Worm (Caenorhabditis elegans): Measurements from ENCODE around the gene W06F12.2.
"Not testable (repeated sequence)": the region's sequence is repeated elsewhere in the genome, so short reads cannot be mapped to it uniquely, and the experiment has no call there.

W06F12.2 gene

ce11 chrIII:13755689-13756088 is 24.2 kb upstream of the W06F12.2 start, which contains the start of gene toca-2:
TSS of gene toca-2 (plus strand) at chrIII:13755896.
- TF ChIP-seq F16B12.6 (tag; optimal IDR thresholded peaks at IDR 0.05) (no peak), efl-3 (GFP tag; optimal IDR thresholded peaks at IDR 0.05) (no peak), C04F5.9 (tag; optimal IDR thresholded peaks at IDR 0.05) (no peak), Y116A8C.19 (tag; optimal IDR thresholded peaks at IDR 0.05; ENCODE audit: borderline replicate concordance) (no peak), nhr-19 (GFP tag; conservative IDR thresholded peaks at IDR 0.05) (no peak), nhr-237 (tag; optimal IDR thresholded peaks at IDR 0.05) (no peak), zip-4 (GFP tag; optimal IDR thresholded peaks at IDR 0.05) (no peak), lsy-2 (tag; optimal IDR thresholded peaks at IDR 0.05) (no peak), unc-86 (tag; optimal IDR thresholded peaks at IDR 0.05) (no peak), ama-1 (optimal IDR thresholded peaks at IDR 0.05) (no peak), snu-23 (GFP tag; optimal IDR thresholded peaks at IDR 0.05) (no peak), ceh-88 (GFP tag; IDR thresholded peaks at IDR 0.05) (no peak), unc-62 (GFP tag; optimal IDR thresholded peaks at IDR 0.05) (no peak), nhr-71 (tag; optimal IDR thresholded peaks at IDR 0.05) (no peak), ceh-63 (GFP tag; optimal IDR thresholded peaks at IDR 0.05) (no peak), nhr-85 (tag) (no peak), lin-15B (tag; optimal IDR thresholded peaks at IDR 0.05) (no peak), mep-1 (tag; optimal IDR thresholded peaks at IDR 0.05) (no peak), pax-3 (tag; optimal IDR thresholded peaks at IDR 0.05) (no peak)

ce11 chrIII:13751144-13751543 is 19.7 kb upstream of the W06F12.2 start, which contains the start of gene mlc-7:
TSS of gene mlc-7 (plus strand) at chrIII:13751444.
- not testable (repeated sequence) for TF ChIP-seq nhr-77 (tag; optimal IDR thresholded peaks at IDR 0.05); C04F5.9 (tag; optimal IDR thresholded peaks at IDR 0.05); fkh-10 (GFP tag; optimal IDR thresholded peaks at IDR 0.05)

DNA sequence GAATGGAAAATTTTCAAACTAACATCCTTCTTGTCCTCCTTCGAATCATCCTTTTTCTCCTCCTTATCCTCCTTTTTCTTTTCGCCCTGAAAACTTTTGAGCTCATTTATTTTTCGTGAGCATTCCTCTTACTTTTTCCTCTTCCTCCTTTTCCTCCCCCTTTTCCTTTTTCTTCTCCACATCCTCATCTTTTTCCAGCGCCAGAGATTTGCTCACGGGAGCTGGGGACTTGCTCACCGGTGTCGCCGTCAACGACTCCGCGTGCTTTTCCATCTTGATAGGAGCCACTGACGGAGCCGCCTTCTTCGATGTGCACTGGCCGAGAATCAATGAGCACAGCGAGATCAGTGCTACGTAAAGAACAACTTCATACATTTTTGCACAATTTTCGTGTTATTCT is 16.8 kb upstream of the W06F12.2 start, which contains the start of gene K08E3.2:
Gene K08E3.2, minus strand, starts transcription at position 375 of the 400 bp plus-strand sequence.
- TF ChIP-seq snu-23 (GFP tag; optimal IDR thresholded peaks at IDR 0.05) (no peak), zip-4 (GFP tag; optimal IDR thresholded peaks at IDR 0.05) (no peak), hlh-17 (GFP tag; optimal IDR thresholded peaks at IDR 0.05; ENCODE audit: borderline replicate concordance) (no peak), aha-1 (tag; optimal IDR thresholded peaks at IDR 0.05) (no peak), F16B12.6 (tag; optimal IDR thresholded peaks at IDR 0.05) (no peak), efl-3 (GFP tag; optimal IDR thresholded peaks at IDR 0.05) (no peak), xbp-1 (tag; optimal IDR thresholded peaks at IDR 0.05) (no peak), elt-2 (tag; optimal IDR thresholded peaks at IDR 0.05) (no peak), mab-9 (GFP tag; IDR thresholded peaks at IDR 0.05) (no peak), mef-2 (tag; optimal IDR thresholded peaks at IDR 0.05) (no peak), fos-1 (tag; optimal IDR thresholded peaks at IDR 0.05) (no peak), egl-13 (tag; optimal IDR thresholded peaks at IDR 0.05) (no peak), lin-39 (tag; optimal IDR thresholded peaks at IDR 0.05) (no peak), alr-1 (tag; optimal IDR thresholded peaks at IDR 0.05; ENCODE audit: borderline replicate concordance) (no peak), pax-3 (tag; optimal IDR thresholded peaks at IDR 0.05) (no peak), nhr-85 (tag) (no peak), dsc-1 (tag; optimal IDR thresholded peaks at IDR 0.05) (no peak)

DNA sequence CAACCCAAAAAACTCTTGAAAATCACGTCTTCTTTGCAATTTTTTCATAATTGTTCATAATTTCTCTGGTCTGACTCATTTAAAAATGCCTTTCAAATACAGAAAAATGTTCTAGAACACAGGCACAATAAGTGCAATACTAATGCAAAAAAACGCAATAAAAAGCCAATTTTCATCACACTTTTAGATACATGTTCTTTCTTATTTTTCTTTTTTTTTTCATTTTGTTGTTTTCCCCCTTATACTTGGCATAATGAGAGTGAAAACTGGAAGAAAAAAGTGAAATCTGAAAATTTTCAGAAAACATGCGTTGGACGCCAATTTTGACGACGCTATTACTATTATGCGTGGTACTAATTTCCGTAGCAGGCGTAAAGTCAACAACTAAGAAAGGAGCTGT is 12.4 kb upstream of the W06F12.2 start, which contains the start of gene tyr-2:
Gene tyr-2, plus strand, starts transcription at position 301 of the 400 bp plus-strand sequence.
- TF ChIP-seq zip-4 (GFP tag; optimal IDR thresholded peaks at IDR 0.05) (no peak), swsn-7 (tag; optimal IDR thresholded peaks at IDR 0.05) (no peak), ceh-88 (GFP tag; IDR thresholded peaks at IDR 0.05) (no peak), sox-4 (tag; optimal IDR thresholded peaks at IDR 0.05) (no peak), nhr-237 (tag; optimal IDR thresholded peaks at IDR 0.05) (no peak), efl-3 (GFP tag; optimal IDR thresholded peaks at IDR 0.05) (no peak), snpc-4 (tag; optimal IDR thresholded peaks at IDR 0.05) (no peak), pax-3 (tag; optimal IDR thresholded peaks at IDR 0.05) (no peak), unc-98 (GFP tag; IDR thresholded peaks at IDR 0.05) (no peak)

All from whole organism, L1 larva.